Fruit fly (Drosophila melanogaster) whole organism, wandering third instar larva: ENCODE data around the gene Alh.

ENCODE experiments used
- Abd-B ChIP-seq: fragments of >200 bp; optimal IDR thresholded peaks from 2 replicates; lab custom pipeline; 2017; ENCODE audit warnings: missing biosample characterization, missing genetic modification characterization
- CG32264 ChIP-seq: fragments of 200-800 bp; sonication (Bioruptor generic); optimal IDR thresholded peaks from 2 replicates; lab custom pipeline; 2016; ENCODE audit warnings: missing biosample characterization, missing genetic modification characterization
- Dif ChIP-seq: fragments of 200-275, 200-300 bp; sonication (Bioruptor generic); optimal IDR thresholded peaks from 2 replicates; lab custom pipeline; 2018; ENCODE audit warnings: missing biosample characterization, missing genetic modification characterization; ENCODE audit not compliant: partially characterized antibody
- GATAd ChIP-seq: sonication (Bioruptor generic); optimal IDR thresholded peaks from 2 replicates; lab custom pipeline; 2016; ENCODE audit warnings: missing biosample characterization, missing genetic modification characterization
- Hr78 ChIP-seq: fragments of >200 bp; optimal IDR thresholded peaks from 2 replicates; lab custom pipeline; 2017; ENCODE audit warnings: missing biosample characterization, missing genetic modification characterization
- brk ChIP-seq: fragments of 200-800 bp; sonication (Bioruptor generic); optimal IDR thresholded peaks from 2 replicates; lab custom pipeline; 2016; ENCODE audit warnings: missing biosample characterization, mild to moderate bottlenecking, missing genetic modification characterization
- h ChIP-seq: fragments of 200-800 bp; sonication (Bioruptor generic); optimal IDR thresholded peaks from 3 replicates; lab custom pipeline; 2016; ENCODE audit warnings: missing biosample characterization, mild to moderate bottlenecking, missing genetic modification characterization
- pan ChIP-seq: fragments of >200 bp; optimal IDR thresholded peaks from 2 replicates; lab custom pipeline; 2017
- psq ChIP-seq: fragments of 200-800 bp; sonication (Bioruptor generic); optimal IDR thresholded peaks from 3 replicates; lab custom pipeline; 2017; ENCODE audit warnings: missing biosample characterization, mild to moderate bottlenecking, missing genetic modification characterization, moderate library complexity
- sage ChIP-seq: fragments of 200-800 bp; sonication (Bioruptor generic); optimal IDR thresholded peaks from 2 replicates; lab custom pipeline; 2016; ENCODE audit warnings: missing biosample characterization, mild to moderate bottlenecking, missing genetic modification characterization
- usp ChIP-seq: fragments of >200 bp; optimal IDR thresholded peaks from 2 replicates; lab custom pipeline; 2017; ENCODE audit warnings: missing biosample characterization, missing genetic modification characterization

DNA sequence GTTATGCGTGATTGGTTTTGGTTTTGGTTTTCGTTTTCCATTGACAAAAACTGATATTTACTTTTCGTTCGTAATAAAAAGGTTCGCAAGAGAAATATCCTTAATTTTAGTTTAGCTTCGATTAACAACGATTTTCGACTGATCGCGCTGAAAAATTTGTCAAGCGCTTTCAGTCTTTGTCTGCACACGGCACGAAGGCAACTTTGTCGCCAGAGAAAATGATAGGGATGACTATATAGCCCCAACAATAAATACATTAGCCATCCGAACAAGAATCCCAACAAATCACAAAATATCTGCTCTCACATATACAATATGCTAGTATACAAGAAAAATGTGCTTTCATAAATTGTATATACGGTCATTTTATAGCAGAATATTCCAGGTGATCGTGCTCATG is 6.4 kb downstream of the Alh start, which contains the start of gene Mlp84B:
- TF ChIP-seq sage (GFP tag; lab: Kevin White, UChicago) (no peak), h (GFP tag; lab: Kevin White, UChicago) (no peak), psq (no peak), GATAd (GFP tag; lab: Kevin White, UChicago) (no peak), Dif (GFP tag; lab: Kevin White, UChicago) (no peak), usp (GFP tag; lab: Kevin White, UChicago) (no peak), CG32264 (GFP tag; lab: Kevin White, UChicago) (no peak), Hr78 (GFP tag; lab: Kevin White, UChicago) (no peak), Abd-B (no peak), brk (GFP tag; lab: Kevin White, UChicago) (no peak), pan (lab: Kevin White, UChicago) (no peak)
